Fruit fly (Drosophila melanogaster): ENCODE results near the gene hid.

Gene hid

dm6 chr3L:18203949-18204348, 18.5 kb upstream of the hid start (continued):
- TF ChIP-seq CG31365 (tag; optimal IDR thresholded peaks at IDR 0.05) (no peak), CG12942 (GFP tag; optimal IDR thresholded peaks at IDR 0.05) (no peak), CG30403 (GFP tag; optimal IDR thresholded peaks at IDR 0.05) (peak; percentile 59), rib (GFP tag; IDR thresholded peaks at IDR 0.05) (no peak), CG9727 (GFP tag; optimal IDR thresholded peaks at IDR 0.05) (peak; percentile 78), CG10979 (tag; optimal IDR thresholded peaks at IDR 0.05) (peak; percentile 90), pnt (GFP tag; optimal IDR thresholded peaks at IDR 0.05) (no peak), dan (GFP tag; IDR thresholded peaks at IDR 0.05) (no peak), trem (tag; optimal IDR thresholded peaks at IDR 0.05) (peak; percentile 79), NfI (GFP tag; optimal IDR thresholded peaks at IDR 0.05) (no peak), CG34422 (GFP tag; IDR thresholded peaks at IDR 0.05) (no peak), ranshi (GFP tag; IDR thresholded peaks at IDR 0.05) (peak; percentile 42; the same call in 1 of the 2 replicates), sc (optimal IDR thresholded peaks at IDR 0.05) (no peak), sc (GFP tag; optimal IDR thresholded peaks at IDR 0.05) (peak; percentile 6), CG14667 (GFP tag; IDR thresholded peaks at IDR 0.05) (no peak), vfl (GFP tag; optimal IDR thresholded peaks at IDR 0.05) (no peak), CHES-1-like (GFP tag; optimal IDR thresholded peaks at IDR 0.05) (no peak), Ada2b (GFP tag; IDR thresholded peaks at IDR 0.05) (no peak), Fer3 (tag; optimal IDR thresholded peaks at IDR 0.05) (peak; percentile 31), Stat92E (GFP tag; optimal IDR thresholded peaks at IDR 0.05) (peak in 1 of 3 experiments; percentile 81), H15 (GFP tag; IDR thresholded peaks at IDR 0.05) (no peak), TFAM (GFP tag; optimal IDR thresholded peaks at IDR 0.05) (no peak), hth (optimal IDR thresholded peaks at IDR 0.05) (no peak), mam (GFP tag; optimal IDR thresholded peaks at IDR 0.05) (no peak), CG12744 (GFP tag; optimal IDR thresholded peaks at IDR 0.05) (no peak), jigr1 (GFP tag; IDR thresholded peaks at IDR 0.05) (no peak), stwl (tag; optimal IDR thresholded peaks at IDR 0.05) (peak; percentile 19), Hr51 (GFP tag; optimal IDR thresholded peaks at IDR 0.05) (peak in 1 of 2 experiments; percentile 50), emc (GFP tag; optimal IDR thresholded peaks at IDR 0.05) (no peak), Dbx (GFP tag; IDR thresholded peaks at IDR 0.05) (no peak), Awh (GFP tag; IDR thresholded peaks at IDR 0.05) (peak; percentile 70), odd (GFP tag; optimal IDR thresholded peaks at IDR 0.05) (no peak), Sox102F (GFP tag; optimal IDR thresholded peaks at IDR 0.05) (peak; percentile 62), CG11723 (GFP tag; optimal IDR thresholded peaks at IDR 0.05) (no peak), CG11398 (GFP tag; optimal IDR thresholded peaks at IDR 0.05) (no peak), chinmo (GFP tag; IDR thresholded peaks at IDR 0.05; ENCODE audit: partially characterized antibody) (no peak), CG14710 (tag; optimal IDR thresholded peaks at IDR 0.05) (peak; percentile 86), lbe (GFP tag; optimal IDR thresholded peaks at IDR 0.05) (no peak), sens (GFP tag) (peak; percentile 64), CG9797 (GFP tag; optimal IDR thresholded peaks at IDR 0.05) (no peak), crp (GFP tag; optimal IDR thresholded peaks at IDR 0.05) (no peak), grau (tag; optimal IDR thresholded peaks at IDR 0.05) (peak; percentile 75), Dip2 (GFP tag; IDR thresholded peaks at IDR 0.05) (no peak), corto (GFP tag; optimal IDR thresholded peaks at IDR 0.05) (no peak), CG18262 (tag; optimal IDR thresholded peaks at IDR 0.05) (peak; percentile 92), gsb-n (tag; optimal IDR thresholded peaks at IDR 0.05) (peak; percentile 82), CG10462 (GFP tag; optimal IDR thresholded peaks at IDR 0.05) (no peak), CG11085 (GFP tag; IDR thresholded peaks at IDR 0.05) (no peak), pros (GFP tag; optimal IDR thresholded peaks at IDR 0.05) (peak; percentile 2), CG5953 (GFP tag; IDR thresholded peaks at IDR 0.05) (no peak), bab2 (GFP tag; optimal IDR thresholded peaks at IDR 0.05) (no peak), CG32532 (GFP tag; IDR thresholded peaks at IDR 0.05) (no peak)

Data from whole organism, embryonic.